Worm (Caenorhabditis elegans): ENCODE results near the gene F58F9.4.

The F58F9.4 gene

ce11 chrIV:6185578-6185977, 45.2 kb upstream of the F58F9.4 start, which contains the start of gene asp-9 (continued):
- no peak for TF ChIP-seq dmd-8 (GFP tag; IDR thresholded peaks at IDR 0.05)
- no peak for TF ChIP-seq nhr-6 (tag; optimal IDR thresholded peaks at IDR 0.05)
- peak; percentile 96 for TF ChIP-seq php-3 (GFP tag; IDR thresholded peaks at IDR 0.05)
- no peak for TF ChIP-seq hlh-11 (tag; optimal IDR thresholded peaks at IDR 0.05)
- no peak for TF ChIP-seq ZK337.2 (GFP tag; IDR thresholded peaks at IDR 0.05)
- no peak for TF ChIP-seq lin-38 (GFP tag; IDR thresholded peaks at IDR 0.05)
- peak in 1 of 2 experiments; percentile 49 for TF ChIP-seq unc-62 (GFP tag; optimal IDR thresholded peaks at IDR 0.05 in 1 of 2)
- no peak for TF ChIP-seq unc-62 (tag; optimal IDR thresholded peaks at IDR 0.05)
- no peak for TF ChIP-seq fos-1 (tag; optimal IDR thresholded peaks at IDR 0.05)
- TF ChIP-seq nhr-41 (GFP tag; IDR thresholded peaks at IDR 0.05) = no peak
- TF ChIP-seq lim-7 (GFP tag; IDR thresholded peaks at IDR 0.05) = no peak
- no peak for TF ChIP-seq mdl-1 (tag; optimal IDR thresholded peaks at IDR 0.05)
- no peak for TF ChIP-seq dpl-1 (GFP tag; optimal IDR thresholded peaks at IDR 0.05)
- TF ChIP-seq nhr-48 (tag; optimal IDR thresholded peaks at IDR 0.05) = no peak
- no peak for TF ChIP-seq daf-8 (GFP tag; IDR thresholded peaks at IDR 0.05)
- peak; percentile 72 for TF ChIP-seq pqm-1 (tag; optimal IDR thresholded peaks at IDR 0.05)
- TF ChIP-seq ZK546.5 (tag; optimal IDR thresholded peaks at IDR 0.05) = no peak
- no peak for TF ChIP-seq hlh-30 (tag; optimal IDR thresholded peaks at IDR 0.05; ENCODE audit: insufficient read depth)
- TF ChIP-seq ceh-20 (GFP tag; IDR thresholded peaks at IDR 0.05) = no peak
- TF ChIP-seq nhr-25 (tag; optimal IDR thresholded peaks at IDR 0.05; ENCODE audit: borderline replicate concordance, insufficient read depth) = no peak
- no peak for TF ChIP-seq aly-2 (tag; optimal IDR thresholded peaks at IDR 0.05)
- TF ChIP-seq Y48G9A.11 (GFP tag; IDR thresholded peaks at IDR 0.05) = no peak
- TF ChIP-seq lin-39 (tag; optimal IDR thresholded peaks at IDR 0.05) = no peak
- TF ChIP-seq attf-4 (tag; optimal IDR thresholded peaks at IDR 0.05) = no peak
- peak; percentile 39 for TF ChIP-seq aha-1 (tag)
- no peak for TF ChIP-seq rbr-2 (tag; optimal IDR thresholded peaks at IDR 0.05)

- TF ChIP-seq unc-62 (GFP tag; optimal IDR thresholded peaks at IDR 0.05 in 1 of 2) (peak in 1 of 2 experiments; percentile 64), unc-62 (tag; optimal IDR thresholded peaks at IDR 0.05) (no peak), aha-1 (tag) (peak; percentile 80), ceh-20 (GFP tag; IDR thresholded peaks at IDR 0.05) (no peak)
These were observed 43.7 kb upstream of the F58F9.4 start for ce11 chrIV:6187160-6187559.

- TF ChIP-seq unc-130 (GFP tag; optimal IDR thresholded peaks at IDR 0.05) = no peak
- no peak for TF ChIP-seq lin-1 (GFP tag; IDR thresholded peaks at IDR 0.05)
- TF ChIP-seq unc-62 (GFP tag; optimal IDR thresholded peaks at IDR 0.05 in 1 of 2) = peak in 1 of 2 experiments; percentile 48
- TF ChIP-seq unc-62 (tag; optimal IDR thresholded peaks at IDR 0.05) = no peak
- no peak for TF ChIP-seq zag-1 (tag; optimal IDR thresholded peaks at IDR 0.05)
These were observed 30.6 kb upstream of the F58F9.4 start for ce11 chrIV:6200249-6200648.

- TF ChIP-seq ceh-62 (tag; optimal IDR thresholded peaks at IDR 0.05) = no peak
- no peak for TF ChIP-seq tra-1 (GFP tag; IDR thresholded peaks at IDR 0.05)
- no peak for TF ChIP-seq F10B5.3 (tag; optimal IDR thresholded peaks at IDR 0.05)
- TF ChIP-seq lin-38 (GFP tag; IDR thresholded peaks at IDR 0.05) = no peak
- TF ChIP-seq lin-1 (GFP tag; IDR thresholded peaks at IDR 0.05) = no peak
- TF ChIP-seq nhr-76 (tag; optimal IDR thresholded peaks at IDR 0.05) = no peak
- TF ChIP-seq mxl-2 (GFP tag; conservative IDR thresholded peaks at IDR 0.05) = no peak
- no peak for TF ChIP-seq R02D3.7 (tag; optimal IDR thresholded peaks at IDR 0.05)
- no peak for TF ChIP-seq madf-5 (GFP tag; IDR thresholded peaks at IDR 0.05)
- TF ChIP-seq daf-8 (GFP tag; IDR thresholded peaks at IDR 0.05) = no peak
- TF ChIP-seq nhr-237 (tag; optimal IDR thresholded peaks at IDR 0.05) = no peak
- no peak for TF ChIP-seq nhr-11 (tag; optimal IDR thresholded peaks at IDR 0.05)
- TF ChIP-seq daf-12 (tag; optimal IDR thresholded peaks at IDR 0.05) = no peak
- TF ChIP-seq jun-1 (tag; optimal IDR thresholded peaks at IDR 0.05) = no peak
- TF ChIP-seq Y48G9A.11 (GFP tag; IDR thresholded peaks at IDR 0.05) = no peak
- no peak for TF ChIP-seq rbr-2 (tag; optimal IDR thresholded peaks at IDR 0.05)
- TF ChIP-seq php-3 (GFP tag; IDR thresholded peaks at IDR 0.05) = no peak
These were observed 29.1 kb upstream of the F58F9.4 start, which contains the start of gene tkr-2 for ce11 chrIV:6201769-6202168. tkr-2 (plus strand) TSS chrIV:6202069.

Measured in whole organism, L4 larva.